Worm (Caenorhabditis elegans) whole organism, young adult: ENCODE results near the gene rps-3.
A peak's percentile ranks its signal among the peaks of the same experiment; 100 is the strongest.

Source experiments
- B0019.2 ChIP-seq: fragments of 200-800 bp; sonication (Bioruptor generic); conservative IDR thresholded peaks from 2 replicates; pipeline ENCODE4 v1.3.6; 2022; ENCODE audit warnings: missing genetic modification reagents, missing genetic modification characterization, missing compliant biosample characterization
- B0336.3 ChIP-seq: fragments of 200-800 bp; sonication (Bioruptor generic); IDR thresholded peaks from 2 replicates; pipeline ENCODE4 v1.3.6; 2022; ENCODE audit warnings: missing genetic modification characterization, missing compliant biosample characterization
- F10E7.11 ChIP-seq: sonication (generic microtip); optimal IDR thresholded peaks from 2 replicates; lab custom pipeline; 2017; ENCODE audit warnings: mild to moderate bottlenecking, missing genetic modification characterization, moderate library complexity, missing compliant biosample characterization
- F23B12.7 ChIP-seq: sonication (generic microtip); optimal IDR thresholded peaks from 2 replicates; lab custom pipeline; 2017; ENCODE audit warnings: missing genetic modification characterization, mild to moderate bottlenecking, missing compliant biosample characterization, antibody characterized with exemption, moderate library complexity; ENCODE audit not compliant: insufficient read depth
- F39B2.1 ChIP-seq: fragments of 200-800 bp; sonication (Bioruptor generic); IDR thresholded peaks from 2 replicates; pipeline ENCODE4 v1.3.6; 2022; ENCODE audit warnings: missing genetic modification reagents, missing genetic modification characterization, missing compliant biosample characterization
- F57A8.1 ChIP-seq: fragments of 200-800 bp; sonication (Bioruptor generic); optimal IDR thresholded peaks from 2 replicates; lab custom pipeline; 2018; ENCODE audit warnings: mild to moderate bottlenecking, missing genetic modification characterization, moderate library complexity, missing compliant biosample characterization
- T07F8.4 ChIP-seq: sonication (generic microtip); optimal IDR thresholded peaks from 2 replicates; lab custom pipeline; 2016; ENCODE audit warnings: mild to moderate bottlenecking, missing genetic modification characterization, moderate library complexity, missing compliant biosample characterization
- T26A5.8 ChIP-seq: sonication (generic microtip); optimal IDR thresholded peaks from 2 replicates; lab custom pipeline; 2016; ENCODE audit warnings: missing genetic modification characterization, missing compliant biosample characterization
- Y53G8AR.9 ChIP-seq: fragments of 200-800 bp; sonication (Bioruptor generic); conservative IDR thresholded peaks from 2 replicates; pipeline ENCODE4 v1.3.6; 2022; ENCODE audit warnings: missing genetic modification reagents, missing genetic modification characterization, missing compliant biosample characterization
- Y56A3A.18 ChIP-seq: fragments of 200-800 bp; sonication (Bioruptor generic); IDR thresholded peaks from 2 replicates; pipeline ENCODE4 v1.3.6; 2022; ENCODE audit warnings: missing genetic modification reagents, missing genetic modification characterization, missing compliant biosample characterization
- ZK185.1 ChIP-seq: sonication (generic microtip); optimal IDR thresholded peaks from 2 replicates; lab custom pipeline; 2016; ENCODE audit warnings: mild to moderate bottlenecking, missing genetic modification characterization, missing compliant biosample characterization; ENCODE audit not compliant: poor library complexity, severe bottlenecking
- ama-1 ChIP-seq, 3 experiments: fragments of 150-350 bp in 1 of 3; sonication (generic microtip) in 2 of 3; optimal IDR thresholded peaks; 2 replicates each; lab custom pipeline; 2014 to 2018; ENCODE audit warnings: missing biosample characterization in 2 of 3, missing genetic modification characterization in 2 of 3, missing genetic modification reagents in 2 of 3
- aptf-3 ChIP-seq: fragments of 200-800 bp; sonication (Bioruptor generic); IDR thresholded peaks from 2 replicates; pipeline ENCODE4 v1.3.6; 2022; ENCODE audit warnings: missing genetic modification characterization, missing compliant biosample characterization
- bed-1 ChIP-seq: fragments of 200-800 bp; sonication (Bioruptor generic); IDR thresholded peaks from 2 replicates; pipeline ENCODE4 v1.3.6; 2022; ENCODE audit warnings: missing genetic modification reagents, missing genetic modification characterization, missing compliant biosample characterization
- ceh-91 ChIP-seq: fragments of 200-800 bp; sonication (Bioruptor generic); IDR thresholded peaks from 2 replicates; pipeline ENCODE4 v1.3.6; 2022; ENCODE audit warnings: missing genetic modification reagents, missing genetic modification characterization, missing compliant biosample characterization
- dpl-1 ChIP-seq: fragments of 150-350 bp; optimal IDR thresholded peaks from 2 replicates; lab custom pipeline; 2014; ENCODE audit warnings: missing biosample characterization, missing genetic modification reagents, missing genetic modification characterization
- efl-1 ChIP-seq: fragments of 150-350 bp; optimal IDR thresholded peaks from 2 replicates; lab custom pipeline; 2014; ENCODE audit warnings: missing biosample characterization, missing genetic modification reagents, missing genetic modification characterization
- egl-44 ChIP-seq: fragments of 200-800 bp; sonication (Bioruptor generic); IDR thresholded peaks from 2 replicates; pipeline ENCODE4 v1.3.6; 2022; ENCODE audit warnings: missing genetic modification reagents, missing genetic modification characterization, missing compliant biosample characterization
- ets-4 ChIP-seq: fragments of 200-800 bp; sonication (Bioruptor generic); optimal IDR thresholded peaks from 2 replicates; lab custom pipeline; 2018; ENCODE audit warnings: mild to moderate bottlenecking, missing genetic modification characterization, missing compliant biosample characterization
- fkh-3 ChIP-seq: sonication (generic microtip); optimal IDR thresholded peaks from 2 replicates; lab custom pipeline; 2016; ENCODE audit warnings: mild to moderate bottlenecking, missing genetic modification characterization, missing compliant biosample characterization
- him-1 ChIP-seq: sonication (generic microtip); optimal IDR thresholded peaks from 2 replicates; lab custom pipeline; 2016; ENCODE audit warnings: missing genotype, missing genetic modification reagents, missing genetic modification characterization, missing compliant biosample characterization
- hlh-12 ChIP-seq: sonication (generic microtip); optimal IDR thresholded peaks from 2 replicates; lab custom pipeline; 2016; ENCODE audit warnings: missing genetic modification characterization, missing compliant biosample characterization
- hmg-1.2 ChIP-seq: fragments of 200-800 bp; sonication (Bioruptor generic); IDR thresholded peaks from 2 replicates; pipeline ENCODE4 v1.3.6; 2022; ENCODE audit warnings: missing genetic modification reagents, missing genetic modification characterization, missing compliant biosample characterization
- hsf-1 ChIP-seq: fragments of 200-800 bp; sonication (Bioruptor generic); IDR thresholded peaks from 2 replicates; pipeline ENCODE4 v1.3.6; 2022; ENCODE audit warnings: missing genetic modification reagents, missing genetic modification characterization, missing compliant biosample characterization
- let-607 ChIP-seq, 2 experiments: fragments of 200-800 bp in 1 of 2; sonication (Bioruptor generic) in 1 of 2; sonication (generic microtip) in 1 of 2; optimal IDR thresholded peaks; 2 replicates each; lab custom pipeline; 2016 to 2018; ENCODE audit warnings: mild to moderate bottlenecking in 2 of 2, missing compliant biosample characterization in 2 of 2, missing genetic modification characterization in 2 of 2, moderate library complexity in 2 of 2, missing genotype in 1 of 2
- lir-1 ChIP-seq: fragments of 200-800 bp; sonication (Bioruptor generic); conservative IDR thresholded peaks from 2 replicates; pipeline ENCODE4 v1.3.6; 2022; ENCODE audit warnings: missing genetic modification reagents, missing genetic modification characterization, missing compliant biosample characterization
- lsy-27 ChIP-seq: sonication (generic microtip); optimal IDR thresholded peaks from 2 replicates; lab custom pipeline; 2017; ENCODE audit warnings: missing genetic modification characterization, mild to moderate bottlenecking, missing compliant biosample characterization, antibody characterized with exemption, missing genotype, borderline replicate concordance; ENCODE audit not compliant: insufficient read depth
- madf-3 ChIP-seq: fragments of 200-800 bp; sonication (Bioruptor generic); IDR thresholded peaks from 2 replicates; pipeline ENCODE4 v1.3.6; 2022; ENCODE audit warnings: missing genetic modification reagents, missing genetic modification characterization, missing compliant biosample characterization
- nfya-2 ChIP-seq: fragments of 200-800 bp; sonication (Bioruptor generic); IDR thresholded peaks from 2 replicates; pipeline ENCODE4 v1.3.6; 2022; ENCODE audit warnings: missing genetic modification reagents, missing genetic modification characterization, missing compliant biosample characterization
- nfyb-1 ChIP-seq: fragments of 200-800 bp; sonication (Bioruptor generic); IDR thresholded peaks from 2 replicates; pipeline ENCODE4 v1.3.6; 2022; ENCODE audit warnings: missing genetic modification reagents, missing genetic modification characterization, missing compliant biosample characterization
- pha-4 ChIP-seq: fragments of 150-350 bp; sonication (generic microtip); optimal IDR thresholded peaks from 2 replicates; lab custom pipeline; 2014; ENCODE audit warnings: missing biosample characterization, missing genetic modification reagents, missing genetic modification characterization
- rcor-1 ChIP-seq: fragments of 200-800 bp; sonication (Bioruptor generic); IDR thresholded peaks from 2 replicates; pipeline ENCODE4 v1.3.6; 2022; ENCODE audit warnings: missing genetic modification reagents, missing genetic modification characterization, missing compliant biosample characterization
- rec-8 ChIP-seq, 2 experiments: sonication (generic microtip); optimal IDR thresholded peaks; 2 replicates each; lab custom pipeline; 2016; ENCODE audit warnings: mild to moderate bottlenecking in 2 of 2, missing genetic modification characterization in 2 of 2, missing genetic modification reagents in 2 of 2, missing genotype in 2 of 2, missing biosample characterization in 1 of 2, missing compliant biosample characterization in 1 of 2, moderate library complexity in 1 of 2
- snpc-1.1 ChIP-seq: sonication (generic microtip); optimal IDR thresholded peaks from 2 replicates; lab custom pipeline; 2017; ENCODE audit warnings: missing genetic modification characterization, mild to moderate bottlenecking, missing compliant biosample characterization, antibody characterized with exemption, moderate library complexity, missing genotype, missing genetic modification reagents; ENCODE audit not compliant: insufficient read depth
- snpc-1.3 ChIP-seq: sonication (generic microtip); optimal IDR thresholded peaks from 2 replicates; lab custom pipeline; 2017; ENCODE audit warnings: missing genetic modification characterization, mild to moderate bottlenecking, missing compliant biosample characterization, antibody characterized with exemption, moderate library complexity, missing genotype, missing genetic modification reagents; ENCODE audit not compliant: insufficient read depth
- sptf-2 ChIP-seq: fragments of 200-800 bp; sonication (Bioruptor generic); optimal IDR thresholded peaks from 2 replicates; lab custom pipeline; 2018; ENCODE audit warnings: mild to moderate bottlenecking, missing genetic modification characterization, missing compliant biosample characterization
- tbp1 ChIP-seq: fragments of 200-800 bp; sonication (Bioruptor generic); optimal IDR thresholded peaks from 2 replicates; lab custom pipeline; 2018; ENCODE audit warnings: mild to moderate bottlenecking, missing genetic modification characterization, missing compliant biosample characterization
- tlf-1 ChIP-seq: fragments of 200-800 bp; sonication (Bioruptor generic); optimal IDR thresholded peaks from 2 replicates; lab custom pipeline; 2018; ENCODE audit warnings: mild to moderate bottlenecking, missing genetic modification characterization, missing compliant biosample characterization
- unc-62 ChIP-seq: fragments of 150-350 bp; optimal IDR thresholded peaks from 2 replicates; lab custom pipeline; 2014; ENCODE audit warnings: missing biosample characterization, missing genetic modification reagents, missing genetic modification characterization
- xnd-1 ChIP-seq: sonication (generic microtip); optimal IDR thresholded peaks from 2 replicates; lab custom pipeline; 2016; ENCODE audit warnings: missing genotype, missing genetic modification reagents, missing genetic modification characterization, missing compliant biosample characterization
- zfh-2 ChIP-seq: fragments of 200-800 bp; sonication (Bioruptor generic); conservative IDR thresholded peaks from 2 replicates; pipeline ENCODE4 v1.3.6; 2022; ENCODE audit warnings: missing genetic modification reagents, missing genetic modification characterization, missing compliant biosample characterization
- ztf-25 ChIP-seq: fragments of 200-800 bp; sonication (Bioruptor generic); IDR thresholded peaks from 2 replicates; pipeline ENCODE4 v1.3.6; 2022; ENCODE audit warnings: missing genetic modification reagents, missing genetic modification characterization, missing compliant biosample characterization
- ztf-26 ChIP-seq: sonication (generic microtip); optimal IDR thresholded peaks from 2 replicates; lab custom pipeline; 2017; ENCODE audit warnings: missing genetic modification characterization, missing compliant biosample characterization
- ztf-3 ChIP-seq: fragments of 200-800 bp; sonication (Bioruptor generic); optimal IDR thresholded peaks from 2 replicates; lab custom pipeline; 2018; ENCODE audit warnings: mild to moderate bottlenecking, missing genetic modification characterization, missing compliant biosample characterization
- ztf-6 ChIP-seq: fragments of 200-800 bp; sonication (Bioruptor generic); IDR thresholded peaks from 2 replicates; pipeline ENCODE4 v1.3.6; 2022; ENCODE audit warnings: missing genetic modification reagents, missing genetic modification characterization, missing compliant biosample characterization

Gene rps-3

ce11 chrIII:6198378-6199234, 8.0 kb upstream of the rps-3 start, which contains the start of the genes C23G10.7 and rpn-2:
Gene C23G10.7 (minus strand): TSS chrIII:6198414.
Gene rpn-2 (plus strand): TSS chrIII:6199184.
- TF ChIP-seq Y53G8AR.9 (GFP tag; lab: Robert Waterston, UW), result peak; percentile 69; the same call in 1 of the 2 replicates
- TF ChIP-seq him-1 (tag; lab: Kevin White, UChicago), result peak; percentile 46
- no peak for TF ChIP-seq F57A8.1
- no peak for TF ChIP-seq fkh-3 (tag; lab: Kevin White, UChicago)
- TF ChIP-seq hlh-12 (tag; lab: Kevin White, UChicago), result no peak
- TF ChIP-seq B0336.3 (GFP tag; lab: Robert Waterston, UW), result peak; percentile 83; the same call in 1 of the 2 replicates
- TF ChIP-seq tbp1 (GFP tag; lab: Kevin White, UChicago), result peak; percentile 42
- no peak for TF ChIP-seq ama-1 (optimal IDR thresholded peaks at IDR 0.05; lab: Kevin White, UChicago)
- no peak for TF ChIP-seq ama-1 (GFP tag; optimal IDR thresholded peaks at IDR 0.05; lab: Kevin White, UChicago)
- peak; percentile 51 for TF ChIP-seq snpc-1.1 (tag; lab: Kevin White, UChicago)
- peak; percentile 60 for TF ChIP-seq ceh-91
- TF ChIP-seq tlf-1 (GFP tag; lab: Kevin White, UChicago), result peak; percentile 87
- no peak for TF ChIP-seq madf-3
- no peak for TF ChIP-seq egl-44 (GFP tag; lab: Robert Waterston, UW)
- TF ChIP-seq lir-1 (GFP tag; lab: Robert Waterston, UW), result no peak; the same call in 1 of the 2 replicates
- no peak for TF ChIP-seq unc-62 (GFP tag; lab: Kevin White, UChicago)
- no peak for TF ChIP-seq nfya-2 (GFP tag; lab: Robert Waterston, UW)
- TF ChIP-seq let-607 (tag; optimal IDR thresholded peaks at IDR 0.05; lab: Kevin White, UChicago), result peak in 1 of 2 experiments; percentile 48
- no peak for TF ChIP-seq ztf-25 (GFP tag; lab: Robert Waterston, UW)
- no peak for TF ChIP-seq T26A5.8 (tag; lab: Kevin White, UChicago)
- TF ChIP-seq ztf-26 (tag; lab: Kevin White, UChicago), result no peak
- peak; percentile 87 for TF ChIP-seq xnd-1
- TF ChIP-seq efl-1 (GFP tag; lab: Kevin White, UChicago), result peak; percentile 88
- TF ChIP-seq ztf-6 (GFP tag; lab: Robert Waterston, UW), result no peak
- no peak for TF ChIP-seq sptf-2 (GFP tag; lab: Kevin White, UChicago)
- TF ChIP-seq hsf-1 (GFP tag; lab: Robert Waterston, UW), result peak; percentile 98
- no peak for TF ChIP-seq ZK185.1 (tag; lab: Kevin White, UChicago)
- TF ChIP-seq F23B12.7 (tag; lab: Kevin White, UChicago), result peak; percentile 46
- TF ChIP-seq ets-4 (GFP tag; lab: Kevin White, UChicago), result no peak
- TF ChIP-seq hmg-1.2, result peak; percentile 42; the same call in 1 of the 2 replicates
- no peak for TF ChIP-seq snpc-1.3 (tag; lab: Kevin White, UChicago)
- TF ChIP-seq B0019.2 (GFP tag; lab: Robert Waterston, UW), result 0 out of 2 replicates have a peak, but pooled peaks have one; percentile 29
- TF ChIP-seq ztf-3, result no peak
- TF ChIP-seq lsy-27 (tag; lab: Kevin White, UChicago), result no peak
- TF ChIP-seq pha-4 (tag; lab: Kevin White, UChicago), result no peak
- TF ChIP-seq zfh-2 (GFP tag; lab: Robert Waterston, UW), result no peak
- TF ChIP-seq rec-8 (tag; optimal IDR thresholded peaks at IDR 0.05; lab: Kevin White, UChicago), result no peak
- TF ChIP-seq F10E7.11 (tag; lab: Kevin White, UChicago), result no peak
- TF ChIP-seq aptf-3 (GFP tag; lab: Robert Waterston, UW), result no peak
- TF ChIP-seq Y56A3A.18, result no peak
- TF ChIP-seq T07F8.4, result no peak
- TF ChIP-seq bed-1 (GFP tag; lab: Robert Waterston, UW), result no peak
- TF ChIP-seq rcor-1 (GFP tag; lab: Robert Waterston, UW), result no peak
- peak; percentile 62 for TF ChIP-seq dpl-1
- TF ChIP-seq F39B2.1 (GFP tag; lab: Robert Waterston, UW), result no peak
- no peak for TF ChIP-seq nfyb-1
